Worm (Caenorhabditis elegans) whole organism, L3 larva: Measurements from ENCODE around the gene din-1.
A peak's percentile ranks its signal among the peaks of the same experiment; 100 is the strongest.

Experiments
- ama-1 ChIP-seq: fragments of 150-350 bp; optimal IDR thresholded peaks from 2 replicates; lab custom pipeline; 2018
- ceh-82 ChIP-seq: fragments of 150-350 bp; optimal IDR thresholded peaks from 2 replicates; lab custom pipeline; 2014; ENCODE audit warnings: missing biosample characterization, missing genetic modification characterization
- ceh-9 ChIP-seq: sonication (generic microtip); optimal IDR thresholded peaks from 2 replicates; lab custom pipeline; 2018; ENCODE audit warnings: missing biosample characterization, missing genetic modification characterization
- egl-5 ChIP-seq: fragments of 150-350 bp; optimal IDR thresholded peaks from 2 replicates; lab custom pipeline; 2017; ENCODE audit warnings: missing biosample characterization, missing genetic modification reagents, missing genetic modification characterization, inconsistent platforms
- nhr-76 ChIP-seq: fragments of 150-350 bp; sonication (generic microtip); optimal IDR thresholded peaks from 5 replicates; lab custom pipeline; 2014; ENCODE audit warnings: missing biosample characterization, missing genetic modification characterization
- nhr-77 ChIP-seq: fragments of 150-350 bp; optimal IDR thresholded peaks from 2 replicates; lab custom pipeline; 2014; ENCODE audit warnings: missing biosample characterization, missing genetic modification characterization
- sea-2 ChIP-seq: fragments of 150-350 bp; sonication (generic microtip); optimal IDR thresholded peaks from 4 replicates; lab custom pipeline; 2014; ENCODE audit warnings: missing biosample characterization, missing genetic modification reagents, missing genetic modification characterization
- skn-1 ChIP-seq: fragments of 150-350 bp; optimal IDR thresholded peaks from 2 replicates; lab custom pipeline; 2014; ENCODE audit warnings: missing biosample characterization, missing genetic modification characterization
- snpc-4 ChIP-seq: fragments of 150-350 bp; optimal IDR thresholded peaks from 2 replicates; lab custom pipeline; 2014; ENCODE audit warnings: missing biosample characterization, missing genetic modification characterization
- tbx-2 ChIP-seq: sonication (generic microtip); optimal IDR thresholded peaks from 2 replicates; lab custom pipeline; 2016; ENCODE audit warnings: mild to moderate bottlenecking, missing genetic modification characterization, missing compliant biosample characterization
- unc-62 ChIP-seq: fragments of 150-350 bp; sonication (generic microtip); optimal IDR thresholded peaks from 4 replicates; lab custom pipeline; 2014; ENCODE audit warnings: missing biosample characterization, missing genetic modification reagents, missing genetic modification characterization

DNA sequence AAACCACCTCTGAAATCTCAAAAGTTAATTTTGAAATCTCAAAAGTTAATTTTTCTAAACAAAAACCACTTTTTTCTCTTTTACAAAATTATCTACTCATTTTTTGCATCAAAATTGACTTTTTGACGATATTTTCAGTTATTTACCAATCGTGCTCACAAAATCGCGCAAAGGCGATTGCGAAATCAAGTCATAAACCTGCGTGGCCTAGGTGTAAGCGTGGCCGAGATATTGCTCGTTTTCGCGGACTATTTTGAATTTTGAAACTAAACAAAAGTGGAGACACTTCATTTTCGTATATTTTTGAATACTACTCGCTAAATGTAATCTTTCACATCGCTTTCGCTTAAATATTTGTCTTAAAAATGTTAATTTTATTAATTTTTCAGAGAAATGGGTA is 55.1 kb downstream of the din-1 start, which contains the start of gene smc-6:
- no peak for TF ChIP-seq skn-1
- TF ChIP-seq snpc-4 (tag; lab: Kevin White, UChicago) = peak; percentile 28
- no peak for TF ChIP-seq sea-2 (GFP tag; lab: Kevin White, UChicago)
- no peak for TF ChIP-seq ceh-82
- no peak for TF ChIP-seq nhr-76 (tag; lab: Kevin White, UChicago)
- TF ChIP-seq nhr-77 (tag; lab: Kevin White, UChicago) = no peak
- no peak for TF ChIP-seq unc-62 (GFP tag; lab: Kevin White, UChicago)
- no peak for TF ChIP-seq ama-1 (lab: Kevin White, UChicago)
- TF ChIP-seq egl-5 (tag; lab: Kevin White, UChicago) = no peak
- no peak for TF ChIP-seq tbx-2 (tag; lab: Kevin White, UChicago)
- TF ChIP-seq ceh-9 (tag; lab: Kevin White, UChicago) = no peak
